Comparison of ENCODE assay signal across 2 worm cellular contexts in the genomic region with DNA sequence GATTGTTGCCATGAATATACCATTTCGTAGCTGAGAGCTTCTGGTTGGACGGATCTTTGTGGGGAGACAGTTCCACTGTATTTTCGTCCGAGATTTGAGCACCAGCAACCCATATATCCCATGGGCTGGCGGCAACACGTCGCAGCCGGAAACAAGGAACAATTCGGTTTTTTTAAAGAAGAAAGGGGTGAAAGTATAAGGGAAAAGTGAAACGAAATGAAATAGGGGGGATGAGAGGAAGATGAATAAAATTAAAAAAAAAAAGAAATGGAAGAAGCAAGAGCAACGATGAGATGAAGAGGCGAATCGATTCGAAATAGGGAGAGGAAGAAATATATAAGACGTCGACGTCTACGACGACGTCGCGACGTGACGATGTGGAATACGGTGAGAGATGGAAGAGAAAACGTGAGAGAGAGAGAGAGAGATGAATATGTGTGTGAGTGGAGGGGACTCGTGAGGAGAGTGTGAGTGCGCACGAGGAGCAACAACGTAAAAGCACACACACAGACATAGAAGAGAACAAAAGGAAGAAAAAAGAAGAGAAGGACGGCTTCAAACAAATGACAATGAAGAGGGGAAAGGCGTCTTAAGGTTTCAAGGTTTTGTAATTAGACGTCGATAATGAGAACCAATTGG.
TF ChIP-seq lines count a peak whose summit lies in the region.

A gene (minus strand): TSS at position 146 of the 639 bp plus-strand sequence.

TF ChIP-seq in whole organism, L2 larva, 48 proteins besides CTCF, POLR2A, EP300 and RAD21 (continued from another document):
- no peak for TF ChIP-seq snpc-4 (tag; optimal IDR thresholded peaks at IDR 0.05; lab: Kevin White, UChicago)
- peak in 1 of 2 experiments; percentile 76 for TF ChIP-seq mdl-1 (tag; optimal IDR thresholded peaks at IDR 0.05; lab: Kevin White, UChicago)
- TF ChIP-seq unc-62 (GFP tag; optimal IDR thresholded peaks at IDR 0.05; lab: Kevin White, UChicago): no peak
- no peak for TF ChIP-seq elt-3 (tag; optimal IDR thresholded peaks at IDR 0.05; lab: Kevin White, UChicago)
- TF ChIP-seq peb-1 (tag; optimal IDR thresholded peaks at IDR 0.05; lab: Kevin White, UChicago): no peak
- TF ChIP-seq nhr-237 (tag; optimal IDR thresholded peaks at IDR 0.05; lab: Kevin White, UChicago): no peak
- TF ChIP-seq ama-1 (optimal IDR thresholded peaks at IDR 0.05; lab: Kevin White, UChicago): no peak
- TF ChIP-seq sem-4 (tag; optimal IDR thresholded peaks at IDR 0.05; lab: Kevin White, UChicago): peak; percentile 2
- TF ChIP-seq nhr-129 (tag; optimal IDR thresholded peaks at IDR 0.05; lab: Kevin White, UChicago): peak; percentile 69
- TF ChIP-seq blmp-1 (tag; optimal IDR thresholded peaks at IDR 0.05; lab: Kevin White, UChicago; ENCODE audit: insufficient read depth): no peak
- no peak for TF ChIP-seq lin-39 (tag; optimal IDR thresholded peaks at IDR 0.05; lab: Kevin White, UChicago)
- TF ChIP-seq nhr-21 (tag; optimal IDR thresholded peaks at IDR 0.05; lab: Kevin White, UChicago): no peak
- TF ChIP-seq lsy-2 (tag; optimal IDR thresholded peaks at IDR 0.05; lab: Kevin White, UChicago): peak in 1 of 2 experiments; percentile 62
- no peak for TF ChIP-seq alr-1 (tag; optimal IDR thresholded peaks at IDR 0.05; lab: Kevin White, UChicago)
- TF ChIP-seq C34F6.9 (tag; optimal IDR thresholded peaks at IDR 0.05; lab: Kevin White, UChicago): peak; percentile 79
- no peak for TF ChIP-seq elt-1 (tag; optimal IDR thresholded peaks at IDR 0.05; lab: Kevin White, UChicago)
- TF ChIP-seq fos-1 (tag; optimal IDR thresholded peaks at IDR 0.05; lab: Kevin White, UChicago): peak; percentile 9
- no peak for TF ChIP-seq R02D3.7 (tag; optimal IDR thresholded peaks at IDR 0.05; lab: Kevin White, UChicago)
- TF ChIP-seq Y55F3AM.14 (GFP tag; optimal IDR thresholded peaks at IDR 0.05; lab: Kevin White, UChicago): no peak
- TF ChIP-seq ztf-11 (tag; optimal IDR thresholded peaks at IDR 0.05; lab: Kevin White, UChicago): no peak
- TF ChIP-seq nhr-23 (tag; optimal IDR thresholded peaks at IDR 0.05; lab: Kevin White, UChicago): no peak
- TF ChIP-seq nhr-10 (tag; optimal IDR thresholded peaks at IDR 0.05; lab: Kevin White, UChicago): no peak
- TF ChIP-seq dmd-4 (tag; optimal IDR thresholded peaks at IDR 0.05; lab: Kevin White, UChicago): no peak
- no peak for TF ChIP-seq ceh-82 (tag; optimal IDR thresholded peaks at IDR 0.05; lab: Kevin White, UChicago)
- TF ChIP-seq nhr-77 (tag; optimal IDR thresholded peaks at IDR 0.05; lab: Kevin White, UChicago): no peak
- TF ChIP-seq zag-1 (tag; optimal IDR thresholded peaks at IDR 0.05; lab: Kevin White, UChicago): peak; percentile 42
- no peak for TF ChIP-seq ceh-16 (tag; optimal IDR thresholded peaks at IDR 0.05; lab: Kevin White, UChicago)

TF ChIP-seq in whole organism, L4 larva, 104 proteins besides CTCF, POLR2A, EP300 and RAD21 (continued from another document):
- TF ChIP-seq mdl-1 (tag; optimal IDR thresholded peaks at IDR 0.05; lab: Kevin White, UChicago) (peak in 1 of 2 experiments; percentile 85), sdz-12 (GFP tag; optimal IDR thresholded peaks at IDR 0.05; lab: Kevin White, UChicago) (no peak), nhr-41 (GFP tag; IDR thresholded peaks at IDR 0.05; lab: Robert Waterston, UW) (no peak), ceh-44 (GFP tag; IDR thresholded peaks at IDR 0.05; lab: Robert Waterston, UW) (no peak)
